Worm (Caenorhabditis elegans) whole organism, L1 larva: ENCODE results near the gene Y43F8B.7.

ENCODE experiments used
- F16B12.6 ChIP-seq: fragments of 150-350 bp; optimal IDR thresholded peaks from 2 replicates; lab custom pipeline; 2014; ENCODE audit warnings: missing biosample characterization, missing genetic modification characterization
- lin-39 ChIP-seq: fragments of 150-350 bp; optimal IDR thresholded peaks from 2 replicates; lab custom pipeline; 2014; ENCODE audit warnings: missing biosample characterization, missing genetic modification reagents, missing genetic modification characterization
- nhr-11 ChIP-seq: fragments of 150-350 bp; optimal IDR thresholded peaks from 2 replicates; lab custom pipeline; 2014; ENCODE audit warnings: missing biosample characterization, missing genetic modification characterization
- nhr-19 ChIP-seq: fragments of 200-800 bp; sonication (Bioruptor generic); conservative IDR thresholded peaks from 2 replicates; pipeline ENCODE4 v1.3.6; 2022; ENCODE audit warnings: missing genetic modification characterization, missing compliant biosample characterization
- zag-1 ChIP-seq: fragments of 150-350 bp; optimal IDR thresholded peaks from 2 replicates; lab custom pipeline; 2014; ENCODE audit warnings: missing biosample characterization, missing genetic modification characterization

- no peak for TF ChIP-seq F16B12.6 (tag; lab: Kevin White, UChicago)
- no peak for TF ChIP-seq lin-39
- no peak for TF ChIP-seq nhr-11 (tag; lab: Kevin White, UChicago)
- TF ChIP-seq zag-1 (tag; lab: Kevin White, UChicago): no peak
- TF ChIP-seq nhr-19: peak; percentile 83
Measured at ce11 chrV:19527565-19527964, 37.0 kb downstream of the Y43F8B.7 start.
